Fruit fly (Drosophila melanogaster): ENCODE measurements around the gene Cyp18a1.

DNA sequence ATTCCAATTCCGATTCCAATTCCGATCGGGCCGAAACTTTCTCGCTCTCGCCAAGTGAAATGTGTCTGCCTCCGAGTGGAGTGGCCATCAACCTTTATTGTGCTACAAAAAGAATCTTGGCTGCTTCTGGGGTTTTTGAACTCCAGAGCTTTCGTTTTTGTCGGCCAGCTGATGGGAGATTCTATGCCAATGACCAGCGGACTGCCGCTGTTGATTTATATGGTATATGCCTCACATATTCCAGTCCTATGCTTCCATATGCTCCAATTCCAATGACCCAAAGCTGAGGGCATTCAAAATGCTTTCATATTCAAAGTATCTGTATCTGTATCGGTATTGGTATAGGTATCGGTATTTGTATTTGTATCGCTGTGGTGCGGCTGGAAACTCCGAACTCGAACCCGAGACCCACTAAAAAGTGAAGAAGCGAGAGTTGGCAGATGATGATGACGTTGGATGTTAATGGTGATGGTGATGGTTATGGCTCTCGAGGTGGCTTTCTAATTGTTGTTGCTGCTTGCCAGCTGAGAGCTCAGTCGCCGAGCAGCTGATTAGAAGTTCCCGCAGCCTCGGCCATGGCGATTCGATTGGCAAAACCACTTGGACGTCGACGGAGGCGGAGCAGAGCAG, 19.8 kb downstream of the Cyp18a1 start:
- no peak for TF ChIP-seq toe (GFP tag; optimal IDR thresholded peaks at IDR 0.05)
- TF ChIP-seq ovo (GFP tag; optimal IDR thresholded peaks at IDR 0.05): no peak
- TF ChIP-seq CG12768 (GFP tag; optimal IDR thresholded peaks at IDR 0.05): no peak
- TF ChIP-seq Crg-1 (GFP tag; optimal IDR thresholded peaks at IDR 0.05): no peak
- no peak for TF ChIP-seq pad (GFP tag; optimal IDR thresholded peaks at IDR 0.05)
- TF ChIP-seq CG33017 (tag; optimal IDR thresholded peaks at IDR 0.05): no peak
- TF ChIP-seq CG5204 (GFP tag; optimal IDR thresholded peaks at IDR 0.05): no peak
- TF ChIP-seq cnc (optimal IDR thresholded peaks at IDR 0.05): no peak
- no peak for TF ChIP-seq cic (GFP tag; optimal IDR thresholded peaks at IDR 0.05)

Data from whole organism, adult.